Worm (Caenorhabditis elegans) whole organism, L4 larva: ENCODE data around the gene chs-2.

Experiments
- ceh-82 ChIP-seq: sonication (generic microtip); optimal IDR thresholded peaks from 2 replicates; lab custom pipeline; 2017; ENCODE audit warnings: missing biosample characterization, missing genetic modification characterization
- egl-43 ChIP-seq: fragments of 200-800 bp; sonication (Bioruptor generic); IDR thresholded peaks from 2 replicates; pipeline ENCODE4 v1.3.6; 2022; ENCODE audit warnings: missing genetic modification reagents, missing genetic modification characterization, missing compliant biosample characterization
- hlh-11 ChIP-seq: fragments of 200-800 bp; sonication (Bioruptor generic); optimal IDR thresholded peaks from 2 replicates; lab custom pipeline; 2018; ENCODE audit warnings: mild to moderate bottlenecking, missing genetic modification characterization, missing compliant biosample characterization
- lim-7 ChIP-seq: fragments of 200-800 bp; sonication (Bioruptor generic); IDR thresholded peaks from 2 replicates; pipeline ENCODE4 v1.3.6; 2022; ENCODE audit warnings: missing genetic modification characterization, missing compliant biosample characterization
- mdl-1 ChIP-seq, 2 experiments: fragments of 150-350 bp in 1 of 2; sonication (generic microtip) in 1 of 2; optimal IDR thresholded peaks; 2 replicates each; lab custom pipeline; 2014 to 2017; ENCODE audit warnings: missing biosample characterization in 2 of 2, missing genetic modification characterization in 2 of 2
- mes-2 ChIP-seq: sonication (generic microtip); optimal IDR thresholded peaks from 2 replicates; lab custom pipeline; 2016; ENCODE audit warnings: missing genotype, mild to moderate bottlenecking, missing genetic modification characterization, missing compliant biosample characterization; ENCODE audit not compliant: poor library complexity, severe bottlenecking
- nhr-11 ChIP-seq: fragments of 150-350 bp; optimal IDR thresholded peaks from 2 replicates; lab custom pipeline; 2014; ENCODE audit warnings: missing biosample characterization, missing genetic modification characterization
- nhr-77 ChIP-seq: fragments of 150-350 bp; optimal IDR thresholded peaks from 2 replicates; lab custom pipeline; 2014; ENCODE audit warnings: missing biosample characterization, missing genetic modification characterization
- snpc-4 ChIP-seq: fragments of 150-350 bp; optimal IDR thresholded peaks from 2 replicates; lab custom pipeline; 2014; ENCODE audit warnings: missing biosample characterization, missing genetic modification characterization
- unc-39 ChIP-seq: sonication (generic microtip); optimal IDR thresholded peaks from 2 replicates; lab custom pipeline; 2017; ENCODE audit warnings: missing biosample characterization, missing genetic modification characterization

- TF ChIP-seq nhr-77 (tag; lab: Kevin White, UChicago) = no peak
- TF ChIP-seq egl-43 = no peak
- TF ChIP-seq ceh-82 (tag; lab: Kevin White, UChicago) = no peak
- no peak for TF ChIP-seq mdl-1 (tag; optimal IDR thresholded peaks at IDR 0.05; lab: Kevin White, UChicago)
- TF ChIP-seq nhr-11 = no peak
- no peak for TF ChIP-seq unc-39 (tag; lab: Kevin White, UChicago)
- TF ChIP-seq mes-2 (tag; lab: Kevin White, UChicago) = peak; percentile 29
- no peak for TF ChIP-seq snpc-4 (tag; lab: Kevin White, UChicago)
- peak; percentile 2 for TF ChIP-seq hlh-11 (tag; lab: Kevin White, UChicago)
- TF ChIP-seq lim-7 (GFP tag; lab: Robert Waterston, UW) = no peak
These were observed 38.6 kb upstream of the chs-2 start for ce11 chrII:158004-158731.
